Worm (Caenorhabditis elegans) whole organism, early embryonic: ENCODE results near the gene R08F11.4.

Experiments
- B0310.2 ChIP-seq: sonication (generic microtip); optimal IDR thresholded peaks from 2 replicates; lab custom pipeline; 2016; ENCODE audit warnings: mild to moderate bottlenecking, missing genetic modification characterization, missing compliant biosample characterization
- F13C5.2 ChIP-seq: sonication (generic microtip); optimal IDR thresholded peaks from 2 replicates; lab custom pipeline; 2017; ENCODE audit warnings: mild to moderate bottlenecking, missing genetic modification characterization, inconsistent platforms, missing compliant biosample characterization
- aly-1 ChIP-seq: sonication (generic microtip); optimal IDR thresholded peaks from 2 replicates; lab custom pipeline; 2016; ENCODE audit warnings: missing genetic modification characterization, missing compliant biosample characterization
- ama-1 ChIP-seq: fragments of 150-350 bp; optimal IDR thresholded peaks from 2 replicates; lab custom pipeline; 2014
- ceh-13 ChIP-seq: fragments of 200-800 bp; sonication (Bioruptor generic); optimal IDR thresholded peaks from 2 replicates; lab custom pipeline; 2018; ENCODE audit warnings: mild to moderate bottlenecking, missing genetic modification characterization, missing compliant biosample characterization
- ceh-36 ChIP-seq: sonication (generic microtip); optimal IDR thresholded peaks from 2 replicates; lab custom pipeline; 2016; ENCODE audit warnings: missing genetic modification characterization, inconsistent platforms, missing compliant biosample characterization
- ets-7 ChIP-seq: sonication (generic microtip); optimal IDR thresholded peaks from 2 replicates; lab custom pipeline; 2016; ENCODE audit warnings: missing genotype, missing genetic modification characterization, missing compliant biosample characterization
- flt-1 ChIP-seq: fragments of 200-800 bp; sonication (Bioruptor generic); IDR thresholded peaks from 2 replicates; pipeline ENCODE4 v1.3.6; 2022; ENCODE audit warnings: missing genetic modification characterization, missing compliant biosample characterization
- hmbx-1 ChIP-seq: sonication (generic microtip); optimal IDR thresholded peaks from 2 replicates; lab custom pipeline; 2016; ENCODE audit warnings: mild to moderate bottlenecking, missing genetic modification characterization, missing compliant biosample characterization
- hmg-4 ChIP-seq: fragments of 200-800 bp; sonication (Bioruptor generic); optimal IDR thresholded peaks from 2 replicates; lab custom pipeline; 2018; ENCODE audit warnings: mild to moderate bottlenecking, missing genetic modification characterization, missing compliant biosample characterization
- hnd-1 ChIP-seq: sonication (generic microtip); optimal IDR thresholded peaks from 2 replicates; lab custom pipeline; 2016; ENCODE audit warnings: missing genetic modification characterization, missing compliant biosample characterization
- pes-1 ChIP-seq: fragments of 200-800 bp; sonication (Bioruptor generic); IDR thresholded peaks from 2 replicates; pipeline ENCODE4 v1.3.6; 2022; ENCODE audit warnings: missing genetic modification reagents, missing genetic modification characterization, missing compliant biosample characterization
- scrt-1 ChIP-seq: fragments of 200-800 bp; sonication (Bioruptor generic); IDR thresholded peaks from 2 replicates; pipeline ENCODE4 v1.3.6; 2022; ENCODE audit warnings: missing genetic modification characterization, missing compliant biosample characterization
- sea-1 ChIP-seq: fragments of 200-800 bp; sonication (Bioruptor generic); conservative IDR thresholded peaks from 2 replicates; pipeline ENCODE4 v1.3.6; 2022; ENCODE audit warnings: missing genetic modification characterization, missing compliant biosample characterization
- tbx-11 ChIP-seq: fragments of 200-800 bp; sonication (Bioruptor generic); IDR thresholded peaks from 2 replicates; pipeline ENCODE4 v1.3.6; 2022; ENCODE audit warnings: missing genetic modification characterization, missing compliant biosample characterization
- tbx-37 ChIP-seq: fragments of 200-800 bp; sonication (Bioruptor generic); conservative IDR thresholded peaks from 2 replicates; pipeline ENCODE4 v1.3.6; 2022; ENCODE audit warnings: missing genetic modification reagents, missing genetic modification characterization, missing compliant biosample characterization
- tra-4 ChIP-seq: sonication (generic microtip); optimal IDR thresholded peaks from 2 replicates; lab custom pipeline; 2017; ENCODE audit warnings: missing genetic modification characterization, missing compliant biosample characterization

Gene R08F11.4

ce11 chrV:3831616-3832015 lies 26.3 kb upstream of the R08F11.4 start, which contains the start of gene H10D18.5:
H10D18.5 (minus strand) TSS chrV:3831716.
- TF ChIP-seq sea-1 (GFP tag; lab: Robert Waterston, UW) (no peak), B0310.2 (tag; lab: Kevin White, UChicago) (no peak), pes-1 (GFP tag; lab: Robert Waterston, UW) (no peak), hnd-1 (tag; lab: Kevin White, UChicago) (no peak), tbx-11 (GFP tag; lab: Robert Waterston, UW) (no peak), tbx-37 (no peak), ama-1 (lab: Kevin White, UChicago) (no peak), ets-7 (tag; lab: Kevin White, UChicago) (no peak), scrt-1 (GFP tag; lab: Robert Waterston, UW) (no peak), tra-4 (tag; lab: Kevin White, UChicago) (no peak), ceh-13 (GFP tag; lab: Kevin White, UChicago) (no peak), ceh-36 (tag; lab: Kevin White, UChicago) (no peak), aly-1 (tag; lab: Kevin White, UChicago) (no peak), hmg-4 (no peak), hmbx-1 (no peak), flt-1 (GFP tag; lab: Robert Waterston, UW) (no peak), F13C5.2 (tag; lab: Kevin White, UChicago) (no peak)

DNA sequence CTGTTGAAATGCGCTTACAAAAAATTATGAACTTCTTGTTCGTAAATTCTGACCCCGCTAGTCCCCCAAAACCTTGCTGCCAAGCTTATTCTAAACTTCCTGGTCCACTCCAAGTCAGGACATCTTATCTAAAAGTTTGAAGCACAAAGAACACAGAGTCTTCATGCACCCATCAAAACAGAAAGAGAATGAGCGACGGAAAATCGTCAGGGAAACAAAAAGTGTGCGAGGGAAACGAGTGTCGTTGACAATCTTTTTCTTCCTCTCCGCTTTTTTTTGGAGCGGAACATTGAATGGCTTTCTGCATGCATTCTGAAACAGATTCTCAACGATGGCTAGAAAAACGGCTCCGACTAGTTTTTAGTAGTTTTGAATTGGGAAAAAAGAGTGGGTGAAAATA lies 19.9 kb upstream of the R08F11.4 start:
- TF ChIP-seq tbx-37, result no peak
- no peak for TF ChIP-seq hmg-4
- no peak for TF ChIP-seq tbx-11 (GFP tag; lab: Robert Waterston, UW)
- no peak for TF ChIP-seq pes-1 (GFP tag; lab: Robert Waterston, UW)
- TF ChIP-seq hnd-1 (tag; lab: Kevin White, UChicago), result no peak
- no peak for TF ChIP-seq ets-7 (tag; lab: Kevin White, UChicago)
- TF ChIP-seq scrt-1 (GFP tag; lab: Robert Waterston, UW), result no peak
- no peak for TF ChIP-seq ama-1 (lab: Kevin White, UChicago)
- TF ChIP-seq F13C5.2 (tag; lab: Kevin White, UChicago), result no peak
- no peak for TF ChIP-seq ceh-13 (GFP tag; lab: Kevin White, UChicago)
- no peak for TF ChIP-seq B0310.2 (tag; lab: Kevin White, UChicago)
- TF ChIP-seq sea-1 (GFP tag; lab: Robert Waterston, UW), result no peak
- no peak for TF ChIP-seq tra-4 (tag; lab: Kevin White, UChicago)
- no peak for TF ChIP-seq aly-1 (tag; lab: Kevin White, UChicago)
- TF ChIP-seq flt-1 (GFP tag; lab: Robert Waterston, UW), result no peak

DNA sequence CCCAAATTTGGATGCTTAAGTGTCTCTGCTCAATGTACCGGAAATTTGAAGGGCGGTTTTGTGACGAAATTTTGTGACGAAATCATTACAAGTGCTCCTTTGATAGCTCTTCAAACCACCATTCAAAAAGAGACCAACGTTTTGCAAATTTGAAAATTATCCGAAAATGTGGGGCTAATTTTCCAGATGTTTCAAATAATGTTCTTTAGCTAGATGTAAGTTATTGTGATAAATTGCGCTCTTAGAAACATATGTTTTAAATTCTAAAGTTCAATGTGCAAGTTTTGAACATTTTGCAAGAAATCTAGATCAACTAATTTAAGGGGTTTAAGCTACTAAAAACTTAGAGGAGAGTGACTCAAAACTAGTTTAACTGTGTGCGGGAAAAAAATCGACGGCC lies 15.5 kb upstream of the R08F11.4 start:
- TF ChIP-seq tbx-11 (GFP tag; lab: Robert Waterston, UW) (no peak), B0310.2 (tag; lab: Kevin White, UChicago) (no peak), pes-1 (GFP tag; lab: Robert Waterston, UW) (no peak), sea-1 (GFP tag; lab: Robert Waterston, UW) (no peak), hmg-4 (no peak), hnd-1 (tag; lab: Kevin White, UChicago) (no peak), hmbx-1 (no peak), tra-4 (tag; lab: Kevin White, UChicago) (no peak), aly-1 (tag; lab: Kevin White, UChicago) (no peak), tbx-37 (no peak), scrt-1 (GFP tag; lab: Robert Waterston, UW) (no peak), ceh-36 (tag; lab: Kevin White, UChicago) (no peak), ama-1 (lab: Kevin White, UChicago) (no peak), ceh-13 (GFP tag; lab: Kevin White, UChicago) (no peak), flt-1 (GFP tag; lab: Robert Waterston, UW) (no peak), F13C5.2 (tag; lab: Kevin White, UChicago) (no peak), ets-7 (tag; lab: Kevin White, UChicago) (no peak)

- TF ChIP-seq ama-1 (lab: Kevin White, UChicago) (no peak), hmbx-1 (no peak), F13C5.2 (tag; lab: Kevin White, UChicago) (no peak), aly-1 (tag; lab: Kevin White, UChicago) (no peak), tbx-11 (GFP tag; lab: Robert Waterston, UW) (no peak), ceh-36 (tag; lab: Kevin White, UChicago) (no peak), pes-1 (GFP tag; lab: Robert Waterston, UW) (no peak)
These were observed 9.6 kb upstream of the R08F11.4 start, which contains the start of gene H10D18.1 for ce11 chrV:3814938-3815337. H10D18.1 (plus strand) TSS chrV:3815214.

ce11 chrV:3814009-3814408 lies 8.7 kb upstream of the R08F11.4 start:
- no peak for TF ChIP-seq ets-7 (tag; lab: Kevin White, UChicago)
- no peak for TF ChIP-seq tbx-11 (GFP tag; lab: Robert Waterston, UW)
- no peak for TF ChIP-seq ceh-36 (tag; lab: Kevin White, UChicago)
- TF ChIP-seq flt-1 (GFP tag; lab: Robert Waterston, UW), result no peak
- no peak for TF ChIP-seq hnd-1 (tag; lab: Kevin White, UChicago)
- no peak for TF ChIP-seq ama-1 (lab: Kevin White, UChicago)
- no peak for TF ChIP-seq hmg-4
- no peak for TF ChIP-seq aly-1 (tag; lab: Kevin White, UChicago)
- no peak for TF ChIP-seq pes-1 (GFP tag; lab: Robert Waterston, UW)
- TF ChIP-seq ceh-13 (GFP tag; lab: Kevin White, UChicago), result no peak

ce11 chrV:3812291-3812690 lies 7.0 kb upstream of the R08F11.4 start, which contains the start of gene scl-12:
scl-12 (plus strand) TSS chrV:3812591.
- no peak for TF ChIP-seq B0310.2 (tag; lab: Kevin White, UChicago)
- no peak for TF ChIP-seq ceh-13 (GFP tag; lab: Kevin White, UChicago)
- TF ChIP-seq aly-1 (tag; lab: Kevin White, UChicago), result no peak

ce11 chrV:3811541-3811940 lies 6.2 kb upstream of the R08F11.4 start, which contains the start of gene scl-13:
scl-13 (minus strand) TSS chrV:3811641.
- no peak for TF ChIP-seq hmg-4
- TF ChIP-seq tra-4 (tag; lab: Kevin White, UChicago), result no peak
- TF ChIP-seq ceh-36 (tag; lab: Kevin White, UChicago), result no peak
- no peak for TF ChIP-seq B0310.2 (tag; lab: Kevin White, UChicago)
- no peak for TF ChIP-seq tbx-11 (GFP tag; lab: Robert Waterston, UW)
- no peak for TF ChIP-seq ets-7 (tag; lab: Kevin White, UChicago)
- no peak for TF ChIP-seq ceh-13 (GFP tag; lab: Kevin White, UChicago)
- no peak for TF ChIP-seq tbx-37
- TF ChIP-seq F13C5.2 (tag; lab: Kevin White, UChicago), result no peak
- no peak for TF ChIP-seq ama-1 (lab: Kevin White, UChicago)
- no peak for TF ChIP-seq hnd-1 (tag; lab: Kevin White, UChicago)
- no peak for TF ChIP-seq scrt-1 (GFP tag; lab: Robert Waterston, UW)
- no peak for TF ChIP-seq pes-1 (GFP tag; lab: Robert Waterston, UW)
- no peak for TF ChIP-seq aly-1 (tag; lab: Kevin White, UChicago)
- no peak for TF ChIP-seq hmbx-1
- TF ChIP-seq sea-1 (GFP tag; lab: Robert Waterston, UW), result no peak
- no peak for TF ChIP-seq flt-1 (GFP tag; lab: Robert Waterston, UW)
